Fruit fly (Drosophila melanogaster) whole organism, embryonic: ENCODE results near the gene Csas.
A peak's percentile ranks its signal among the peaks of the same experiment; 100 is the strongest.

ENCODE experiments used
- Awh ChIP-seq: fragments of 200-800 bp; sonication (Bioruptor generic); IDR thresholded peaks from 2 replicates; pipeline ENCODE4, ENCODE4 v1.3.6; 2022; ENCODE audit warnings: missing biosample characterization, missing genetic modification characterization
- CG11247 ChIP-seq: fragments of 200-800 bp; sonication (Bioruptor generic); IDR thresholded peaks from 2 replicates; pipeline ENCODE4 v1.3.6; 2022; ENCODE audit warnings: missing biosample characterization, missing genetic modification characterization
- CG11398 ChIP-seq: fragments of 200-800 bp; sonication (Bioruptor generic); optimal IDR thresholded peaks from 2 replicates; lab custom pipeline; 2016; ENCODE audit warnings: missing biosample characterization, missing genetic modification characterization
- CG11504 ChIP-seq: fragments of 200-800 bp; sonication (Bioruptor generic); optimal IDR thresholded peaks from 3 replicates; lab custom pipeline; 2019; ENCODE audit warnings: missing biosample characterization, mild to moderate bottlenecking, missing genetic modification characterization, moderate library complexity
- CG11560 ChIP-seq: fragments of 200-800 bp; sonication (Bioruptor generic); IDR thresholded peaks from 3 replicates; pipeline ENCODE4 v1.3.6; 2022; ENCODE audit warnings: missing biosample characterization, missing genetic modification characterization
- CG12744 ChIP-seq: fragments of 200-800 bp; sonication (Bioruptor generic); optimal IDR thresholded peaks from 2 replicates; lab custom pipeline; 2016; ENCODE audit warnings: missing biosample characterization, missing genetic modification characterization
- CG12942 ChIP-seq: fragments of 200-800 bp; sonication (Bioruptor generic); optimal IDR thresholded peaks from 3 replicates; lab custom pipeline; 2016; ENCODE audit warnings: missing biosample characterization, missing genetic modification characterization
- CG13296 ChIP-seq: fragments of 200-800 bp; sonication (Bioruptor generic); optimal IDR thresholded peaks from 3 replicates; lab custom pipeline; 2018; ENCODE audit warnings: missing biosample characterization, mild to moderate bottlenecking, missing genetic modification characterization
- CG14860 ChIP-seq: fragments of 200-800 bp; sonication (Bioruptor generic); IDR thresholded peaks from 3 replicates; pipeline ENCODE4 v1.3.6; 2022; ENCODE audit warnings: missing biosample characterization, missing genetic modification characterization; ENCODE audit not compliant: partially characterized antibody
- CG15696 ChIP-seq: fragments of 200-800 bp; sonication (Bioruptor generic); optimal IDR thresholded peaks from 2 replicates; lab custom pipeline; 2019; ENCODE audit warnings: missing biosample characterization, mild to moderate bottlenecking, missing genetic modification characterization, moderate library complexity
- CG1603 ChIP-seq: fragments of 200-800 bp; sonication (Bioruptor generic); optimal IDR thresholded peaks from 2 replicates; lab custom pipeline; 2019; ENCODE audit warnings: missing biosample characterization, mild to moderate bottlenecking, missing genetic modification characterization, moderate library complexity
- CG17612 ChIP-seq: fragments of 200-800 bp; sonication (Bioruptor generic); IDR thresholded peaks from 2 replicates; pipeline ENCODE4 v1.3.6; 2022; ENCODE audit warnings: missing biosample characterization, missing genetic modification characterization
- CG17802 ChIP-seq: fragments of 200-800 bp; sonication (Bioruptor generic); optimal IDR thresholded peaks from 2 replicates; lab custom pipeline; 2018; ENCODE audit warnings: missing biosample characterization, mild to moderate bottlenecking, missing genetic modification characterization, moderate library complexity
- CG2875 ChIP-seq: fragments of 200-800 bp; sonication (Bioruptor generic); optimal IDR thresholded peaks from 2 replicates; lab custom pipeline; 2017; ENCODE audit warnings: missing biosample characterization, mild to moderate bottlenecking, missing genetic modification characterization, missing genetic modification reagents
- CG3065 ChIP-seq: fragments of 200-800 bp; sonication (Bioruptor generic); optimal IDR thresholded peaks from 2 replicates; lab custom pipeline; 2016; ENCODE audit warnings: missing biosample characterization, missing genetic modification characterization
- CG43689 ChIP-seq: fragments of 200-800 bp; sonication (Bioruptor generic); IDR thresholded peaks from 2 replicates; pipeline ENCODE4 v1.3.6; 2022; ENCODE audit warnings: missing biosample characterization, missing genetic modification characterization
- CG4707 ChIP-seq: fragments of 200-800 bp; sonication (Bioruptor generic); optimal IDR thresholded peaks from 2 replicates; lab custom pipeline; 2018; ENCODE audit warnings: missing biosample characterization, mild to moderate bottlenecking, missing genetic modification characterization, moderate library complexity
- CG9437 ChIP-seq: fragments of 200-800 bp; sonication (Bioruptor generic); optimal IDR thresholded peaks from 2 replicates; lab custom pipeline; 2018; ENCODE audit warnings: missing biosample characterization, mild to moderate bottlenecking, missing genetic modification characterization
- CG9932 ChIP-seq: fragments of 200-800 bp; sonication (Bioruptor generic); IDR thresholded peaks from 2 replicates; pipeline ENCODE4 v1.3.6; 2022; ENCODE audit warnings: missing biosample characterization, missing genetic modification characterization
- Dek ChIP-seq: fragments of 200-800 bp; sonication (Bioruptor generic); optimal IDR thresholded peaks from 3 replicates; lab custom pipeline; 2019; ENCODE audit warnings: missing biosample characterization, mild to moderate bottlenecking, missing genetic modification characterization, moderate library complexity
- E2f1 ChIP-seq: fragments of 200-800 bp; sonication (Bioruptor generic); IDR thresholded peaks from 2 replicates; pipeline ENCODE4 v1.3.6; 2022; ENCODE audit warnings: missing biosample characterization, missing genetic modification characterization
- Fer2 ChIP-seq: fragments of 200-800 bp; sonication (Bioruptor generic); optimal IDR thresholded peaks from 2 replicates; lab custom pipeline; 2018; ENCODE audit warnings: missing biosample characterization, mild to moderate bottlenecking, missing genetic modification characterization, moderate library complexity
- Hr3 ChIP-seq: fragments of 200-800 bp; sonication (Bioruptor generic); optimal IDR thresholded peaks from 3 replicates; lab custom pipeline; 2016; ENCODE audit warnings: missing biosample characterization, missing genetic modification characterization
- Mes4 ChIP-seq: fragments of 200-800 bp; sonication (Bioruptor generic); optimal IDR thresholded peaks from 2 replicates; lab custom pipeline; 2016; ENCODE audit warnings: missing biosample characterization, missing genetic modification characterization
- Ravus ChIP-seq: fragments of 200-800 bp; sonication (Bioruptor generic); IDR thresholded peaks from 2 replicates; pipeline ENCODE4 v1.3.6; 2022; ENCODE audit warnings: missing biosample characterization, missing genetic modification characterization
- Rfx ChIP-seq: fragments of 200-800 bp; sonication (Bioruptor generic); IDR thresholded peaks from 2 replicates; pipeline ENCODE4 v1.3.6; 2022; ENCODE audit warnings: missing biosample characterization, missing genetic modification characterization
- Sry-β ChIP-seq: fragments of 200-800 bp; sonication (Bioruptor generic); optimal IDR thresholded peaks from 2 replicates; lab custom pipeline; 2018; ENCODE audit warnings: missing biosample characterization, mild to moderate bottlenecking, missing genetic modification characterization, moderate library complexity
- YL-1 ChIP-seq: fragments of 200-800 bp; sonication (Bioruptor generic); optimal IDR thresholded peaks from 3 replicates; lab custom pipeline; 2017; ENCODE audit warnings: missing biosample characterization, mild to moderate bottlenecking, missing genetic modification characterization
- cg ChIP-seq: fragments of 200-800 bp; sonication (Bioruptor generic); optimal IDR thresholded peaks from 3 replicates; lab custom pipeline; 2019; ENCODE audit warnings: missing biosample characterization, mild to moderate bottlenecking, missing genetic modification characterization, moderate library complexity
- chn ChIP-seq: fragments of 200-800 bp; sonication (Bioruptor generic); optimal IDR thresholded peaks from 2 replicates; lab custom pipeline; 2016; ENCODE audit warnings: missing biosample characterization, missing genetic modification characterization
- ci ChIP-seq: fragments of 200-800 bp; sonication (Bioruptor generic); IDR thresholded peaks from 3 replicates; pipeline ENCODE4 v1.3.6; 2022; ENCODE audit warnings: missing biosample characterization, missing genetic modification characterization
- exex ChIP-seq: fragments of 200-800 bp; sonication (Bioruptor generic); optimal IDR thresholded peaks from 4 replicates; lab custom pipeline; 2018; ENCODE audit warnings: missing biosample characterization, mild to moderate bottlenecking, missing genetic modification characterization, moderate library complexity
- fd3F ChIP-seq: fragments of 200-800 bp; sonication (Bioruptor generic); optimal IDR thresholded peaks from 2 replicates; lab custom pipeline; 2018; ENCODE audit warnings: missing biosample characterization, mild to moderate bottlenecking, missing genetic modification characterization, moderate library complexity
- gcm2 ChIP-seq: fragments of 200-800 bp; sonication (Bioruptor generic); optimal IDR thresholded peaks from 2 replicates; lab custom pipeline; 2016; ENCODE audit warnings: missing biosample characterization, missing genetic modification characterization
- jigr1 ChIP-seq: fragments of 200-800 bp; sonication (Bioruptor generic); IDR thresholded peaks from 3 replicates; pipeline ENCODE4 v1.3.6; 2022; ENCODE audit warnings: missing biosample characterization, missing genetic modification characterization
- lbe ChIP-seq: fragments of 200-800 bp; sonication (Bioruptor generic); optimal IDR thresholded peaks from 2 replicates; lab custom pipeline; 2016; ENCODE audit warnings: missing biosample characterization, mild to moderate bottlenecking, missing genetic modification characterization
- mam ChIP-seq: fragments of 200-800 bp; sonication (Bioruptor generic); optimal IDR thresholded peaks from 3 replicates; lab custom pipeline; 2016; ENCODE audit warnings: missing biosample characterization, missing genetic modification characterization
- pan ChIP-seq, 4 experiments: fragments of >200 bp in 3 of 4; fragments of 200-800 bp in 1 of 4; sonication (Bioruptor generic) in 1 of 4; optimal IDR thresholded peaks in 3 of 4; IDR thresholded peaks in 1 of 4; 2 replicates each; pipeline versions ENCODE4 v1.3.6 to Lab custom; 2017 to 2022; ENCODE audit warnings: missing biosample characterization in 2 of 4, missing genetic modification characterization in 2 of 4, mixed read lengths in 1 of 4
- pzg ChIP-seq: fragments of 200-800 bp; sonication (Bioruptor generic); optimal IDR thresholded peaks from 3 replicates; lab custom pipeline; 2018; ENCODE audit warnings: missing biosample characterization, mild to moderate bottlenecking, missing genetic modification characterization, moderate library complexity
- row ChIP-seq: fragments of 200-800 bp; sonication (Bioruptor generic); IDR thresholded peaks from 3 replicates; pipeline ENCODE4 v1.3.6; 2022; ENCODE audit warnings: missing biosample characterization, missing genetic modification characterization
- sc ChIP-seq, 3 experiments: fragments of >200 bp in 2 of 3; fragments of 200-800 bp in 1 of 3; sonication (Bioruptor generic) in 1 of 3; optimal IDR thresholded peaks; 2 replicates in 2 of 3; 3 replicates in 1 of 3; lab custom pipeline; 2017; ENCODE audit warnings: mild to moderate bottlenecking in 1 of 3, missing biosample characterization in 1 of 3, missing genetic modification characterization in 1 of 3, missing genetic modification reagents in 1 of 3
- sisA ChIP-seq: fragments of 200-800 bp; sonication (Bioruptor generic); IDR thresholded peaks from 2 replicates; pipeline ENCODE4 v1.3.6; 2022; ENCODE audit warnings: missing biosample characterization, missing genetic modification characterization
- slou ChIP-seq: fragments of 200-800 bp; sonication (Bioruptor generic); optimal IDR thresholded peaks from 3 replicates; lab custom pipeline; 2016; ENCODE audit warnings: missing biosample characterization, missing genetic modification characterization
- sob ChIP-seq: fragments of 200-800 bp; sonication (Bioruptor generic); IDR thresholded peaks from 2 replicates; pipeline ENCODE4 v1.3.6; 2022; ENCODE audit warnings: missing biosample characterization, missing genetic modification characterization
- sug ChIP-seq: fragments of 200-800 bp; optimal IDR thresholded peaks from 2 replicates; lab custom pipeline; 2019; ENCODE audit warnings: missing biosample characterization, mild to moderate bottlenecking, missing genetic modification characterization, moderate library complexity
- tin ChIP-seq: fragments of 200-800 bp; sonication (Bioruptor generic); optimal IDR thresholded peaks from 3 replicates; lab custom pipeline; 2016; ENCODE audit warnings: missing biosample characterization, missing genetic modification characterization
- unc-4 ChIP-seq: fragments of 200-800 bp; sonication (Bioruptor generic); IDR thresholded peaks from 2 replicates; pipeline ENCODE4 v1.3.6; 2022; ENCODE audit warnings: missing biosample characterization, missing genetic modification characterization; ENCODE audit not compliant: partially characterized antibody
- unpg ChIP-seq: fragments of 200-800 bp; sonication (Bioruptor generic); optimal IDR thresholded peaks from 3 replicates; lab custom pipeline; 2018; ENCODE audit warnings: missing biosample characterization, mild to moderate bottlenecking, missing genetic modification characterization, moderate library complexity

Gene Csas

DNA sequence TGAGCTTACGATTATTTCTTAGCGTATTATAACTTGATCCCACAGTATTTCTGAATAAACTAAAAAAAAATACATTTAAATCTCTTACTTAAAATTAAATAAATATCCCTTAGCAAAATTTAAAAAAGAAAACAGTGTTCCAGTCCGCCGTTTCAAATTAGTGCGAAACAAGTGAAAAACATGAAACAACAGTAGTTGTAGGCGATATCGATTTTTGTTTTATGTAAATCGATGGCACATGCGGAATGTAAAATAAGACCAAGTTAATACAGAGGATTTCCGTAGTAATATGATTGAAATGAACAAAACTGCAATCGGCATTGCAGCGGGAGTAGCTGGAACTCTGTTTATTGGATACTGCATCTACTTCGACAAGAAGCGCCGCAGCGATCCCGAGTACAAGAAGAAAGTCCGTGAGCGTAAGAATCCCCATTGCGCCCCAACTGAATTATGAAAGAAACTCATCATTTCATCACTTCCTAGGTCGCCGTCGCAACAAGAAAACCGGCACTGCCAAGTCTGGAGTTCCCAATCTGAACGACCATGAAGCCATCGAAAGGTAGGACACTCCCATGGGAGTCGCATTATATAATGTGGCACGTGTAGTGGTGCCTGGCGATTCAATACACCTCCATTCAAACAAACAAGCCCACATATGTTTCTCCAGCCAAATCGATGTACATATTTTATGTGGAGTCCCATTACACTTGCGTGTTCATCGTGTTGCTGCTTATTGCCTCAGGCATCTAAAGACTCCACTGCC is 12.3 kb upstream of the Csas start (continued):
- TF ChIP-seq CG14860 (GFP tag; lab: Robert Waterston, UW) (peak; percentile 29; the same call in 1 of the 3 replicates), E2f1 (GFP tag; lab: Robert Waterston, UW) (no peak), lbe (GFP tag; lab: Kevin White, UChicago) (no peak), CG2875 (GFP tag; lab: Kevin White, UChicago) (no peak), Dek (tag; lab: Kevin White, UChicago) (no peak), CG11247 (GFP tag; lab: Robert Waterston, UW) (no peak), CG11504 (no peak), CG15696 (tag; lab: Kevin White, UChicago) (no peak), CG13296 (GFP tag; lab: Kevin White, UChicago) (no peak), CG4707 (GFP tag; lab: Kevin White, UChicago) (no peak), CG12942 (no peak), tin (GFP tag; lab: Kevin White, UChicago) (no peak), ci (GFP tag; lab: Robert Waterston, UW) (no peak), pan (optimal IDR thresholded peaks at IDR 0.05; lab: Kevin White, UChicago) (no peak), pan (GFP tag; optimal IDR thresholded peaks at IDR 0.05 in 1 of 2, IDR thresholded peaks at IDR 0.05 in 1 of 2) (no peak), sisA (GFP tag; lab: Robert Waterston, UW) (no peak), Awh (GFP tag; lab: Robert Waterston, UW) (no peak), Sry-β (GFP tag; lab: Kevin White, UChicago) (no peak), slou (GFP tag; lab: Kevin White, UChicago) (no peak), CG11398 (GFP tag; lab: Kevin White, UChicago) (no peak), mam (GFP tag; lab: Kevin White, UChicago) (no peak), CG43689 (GFP tag; lab: Robert Waterston, UW) (no peak), cg (GFP tag; lab: Kevin White, UChicago) (no peak), CG17802 (tag; lab: Kevin White, UChicago) (peak; percentile 58), Ravus (GFP tag; lab: Robert Waterston, UW) (no peak), unc-4 (GFP tag; lab: Robert Waterston, UW) (0 out of 2 replicates have a peak, but pooled peaks have one; percentile 15), sc (optimal IDR thresholded peaks at IDR 0.05; lab: Kevin White, UChicago) (no peak), sc (GFP tag; optimal IDR thresholded peaks at IDR 0.05; lab: Kevin White, UChicago) (no peak), gcm2 (GFP tag; lab: Kevin White, UChicago) (no peak), CG9437 (GFP tag; lab: Kevin White, UChicago) (no peak), pzg (GFP tag; lab: Kevin White, UChicago) (peak; percentile 44), YL-1 (GFP tag; lab: Kevin White, UChicago) (peak; percentile 43), CG17612 (GFP tag; lab: Robert Waterston, UW) (no peak), jigr1 (GFP tag; lab: Robert Waterston, UW) (peak; percentile 49; the same call in 1 of the 3 replicates), CG3065 (no peak), sob (GFP tag; lab: Robert Waterston, UW) (no peak), chn (GFP tag; lab: Kevin White, UChicago) (no peak), Mes4 (no peak)

dm6 chr3L:20000081-20000736 is 11.4 kb upstream of the Csas start, which contains the start of the genes Tom20 and Gabat:
Gene Tom20, plus strand, starts transcription at chr3L:20000644.
Gene Gabat, minus strand, starts transcription at chr3L:20000686.
- TF ChIP-seq row (GFP tag; lab: Robert Waterston, UW) (peak; percentile 48), Hr3 (no peak), sug (tag; lab: Kevin White, UChicago) (peak; percentile 19), fd3F (GFP tag; lab: Kevin White, UChicago) (peak; percentile 12), CG12744 (GFP tag; lab: Kevin White, UChicago) (no peak), exex (tag; lab: Kevin White, UChicago) (peak; percentile 13), CG11560 (tag; lab: Robert Waterston, UW) (no peak), Rfx (GFP tag; lab: Robert Waterston, UW) (no peak), unpg (peak; percentile 5), CG9932 (GFP tag; lab: Robert Waterston, UW) (no peak), CG1603 (tag; lab: Kevin White, UChicago) (peak; percentile 34), Fer2 (peak; percentile 28)
